Fruit fly (Drosophila melanogaster) whole organism, embryonic: ENCODE data around the gene UQCR-11.
A peak's percentile ranks its signal among the peaks of the same experiment; 100 is the strongest.

Source experiments
- CG10565 ChIP-seq: fragments of 200-800 bp; sonication (Bioruptor generic); optimal IDR thresholded peaks from 3 replicates; lab custom pipeline; 2016; ENCODE audit warnings: missing biosample characterization, mild to moderate bottlenecking, missing genetic modification characterization
- CG11560 ChIP-seq: fragments of 200-800 bp; sonication (Bioruptor generic); IDR thresholded peaks from 3 replicates; pipeline ENCODE4 v1.3.6; 2022; ENCODE audit warnings: missing biosample characterization, missing genetic modification characterization
- CG17912 ChIP-seq: fragments of 200-800 bp; sonication (Bioruptor generic); optimal IDR thresholded peaks from 2 replicates; lab custom pipeline; 2018; ENCODE audit warnings: missing biosample characterization, mild to moderate bottlenecking, missing genetic modification characterization
- CG3281 ChIP-seq: fragments of 200-800 bp; sonication (Bioruptor generic); optimal IDR thresholded peaks from 3 replicates; lab custom pipeline; 2017; ENCODE audit warnings: missing biosample characterization, mild to moderate bottlenecking, missing genetic modification characterization
- CG33213 ChIP-seq: fragments of 200-800 bp; sonication (Bioruptor generic); optimal IDR thresholded peaks from 3 replicates; lab custom pipeline; 2016; ENCODE audit warnings: missing biosample characterization, missing genetic modification characterization
- CG7372 ChIP-seq: fragments of 200-800 bp; sonication (Bioruptor generic); IDR thresholded peaks from 2 replicates; pipeline ENCODE4 v1.3.6; 2022; ENCODE audit warnings: missing biosample characterization, missing genetic modification characterization
- Fer1 ChIP-seq: fragments of 200-800 bp; sonication (Bioruptor generic); optimal IDR thresholded peaks from 2 replicates; lab custom pipeline; 2017; ENCODE audit warnings: missing biosample characterization, mild to moderate bottlenecking, missing genetic modification characterization
- PHDP ChIP-seq: fragments of 200-800 bp; sonication (Bioruptor generic); optimal IDR thresholded peaks from 3 replicates; lab custom pipeline; 2018; ENCODE audit warnings: missing biosample characterization, mild to moderate bottlenecking, missing genetic modification characterization, moderate library complexity
- fu2 ChIP-seq: fragments of 200-800 bp; sonication (Bioruptor generic); optimal IDR thresholded peaks from 2 replicates; lab custom pipeline; 2016; ENCODE audit warnings: missing biosample characterization, missing genetic modification characterization
- insv ChIP-seq, 2 experiments: fragments of 200-800 bp; sonication (Bioruptor generic); optimal IDR thresholded peaks; 3 replicates each; lab custom pipeline; 2016 to 2018; ENCODE audit warnings: missing biosample characterization in 2 of 2, missing genetic modification characterization in 2 of 2
- trem ChIP-seq: fragments of 200-800 bp; optimal IDR thresholded peaks from 3 replicates; lab custom pipeline; 2019; ENCODE audit warnings: missing biosample characterization, mild to moderate bottlenecking, missing genetic modification characterization, moderate library complexity

DNA sequence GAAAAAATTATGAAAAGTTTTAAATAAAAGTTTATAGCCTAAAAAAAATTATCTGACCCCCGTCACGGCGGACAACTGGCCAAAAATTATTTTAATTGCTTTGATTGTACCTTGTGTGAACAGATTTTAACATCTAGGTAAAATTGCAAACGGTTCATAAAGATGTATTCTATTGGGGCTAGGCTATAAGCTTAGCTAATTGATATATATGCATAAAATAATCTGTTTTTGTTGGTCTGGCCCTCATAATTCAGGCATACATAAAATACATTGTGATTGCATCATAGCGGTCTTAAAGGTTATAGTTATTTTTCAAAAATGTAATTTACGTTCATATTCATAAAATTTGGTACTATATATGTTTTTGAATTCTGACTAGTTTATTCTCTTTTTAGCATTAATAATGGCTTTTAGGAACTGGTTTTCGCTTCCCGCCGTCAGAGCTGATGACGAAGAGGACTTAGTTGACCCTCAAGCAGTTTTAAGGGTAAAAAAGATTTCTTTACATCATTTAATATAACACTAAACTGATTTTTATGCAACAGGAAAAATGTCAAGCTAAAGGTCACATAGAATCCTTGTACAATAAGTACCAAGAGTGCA, at the start of gene UQCR-11:
- TF ChIP-seq CG7372 (GFP tag; lab: Robert Waterston, UW) (0 out of 2 replicates have a peak, but pooled peaks have one; percentile 8), fu2 (no peak), Fer1 (no peak), CG11560 (tag; lab: Robert Waterston, UW) (no peak), insv (GFP tag; optimal IDR thresholded peaks at IDR 0.05; lab: Kevin White, UChicago) (no peak), trem (tag; lab: Kevin White, UChicago) (peak; percentile 23), CG10565 (no peak), PHDP (tag; lab: Kevin White, UChicago) (no peak), CG33213 (GFP tag; lab: Kevin White, UChicago) (peak; percentile 55), CG17912 (GFP tag; lab: Kevin White, UChicago) (no peak), CG3281 (GFP tag; lab: Kevin White, UChicago) (no peak)
